Fruit fly (Drosophila melanogaster) whole organism, wandering third instar larva: ENCODE measurements around the gene Alp4.

Experiments
- Abd-B ChIP-seq: fragments of >200 bp; optimal IDR thresholded peaks from 2 replicates; lab custom pipeline; 2017; ENCODE audit warnings: missing biosample characterization, missing genetic modification characterization
- CG32264 ChIP-seq: fragments of 200-800 bp; sonication (Bioruptor generic); optimal IDR thresholded peaks from 2 replicates; lab custom pipeline; 2016; ENCODE audit warnings: missing biosample characterization, missing genetic modification characterization
- CG9705 ChIP-seq: fragments of 200-800 bp; sonication (Bioruptor generic); optimal IDR thresholded peaks from 2 replicates; lab custom pipeline; 2018; ENCODE audit warnings: missing biosample characterization, mild to moderate bottlenecking, missing genetic modification characterization
- CrebA ChIP-seq: fragments of 200-800 bp; sonication (Bioruptor generic); optimal IDR thresholded peaks from 2 replicates; lab custom pipeline; 2016; ENCODE audit warnings: missing biosample characterization, mild to moderate bottlenecking, missing genetic modification characterization, borderline replicate concordance
- Dfd ChIP-seq: fragments of >200 bp; optimal IDR thresholded peaks from 2 replicates; lab custom pipeline; 2017; ENCODE audit warnings: missing biosample characterization, missing genetic modification characterization
- Dif ChIP-seq: fragments of 200-275, 200-300 bp; sonication (Bioruptor generic); optimal IDR thresholded peaks from 2 replicates; lab custom pipeline; 2018; ENCODE audit warnings: missing biosample characterization, missing genetic modification characterization; ENCODE audit not compliant: partially characterized antibody
- GATAd ChIP-seq: sonication (Bioruptor generic); optimal IDR thresholded peaks from 2 replicates; lab custom pipeline; 2016; ENCODE audit warnings: missing biosample characterization, missing genetic modification characterization
- HLH106 ChIP-seq: fragments of 200-800 bp; optimal IDR thresholded peaks from 3 replicates; lab custom pipeline; 2019; ENCODE audit warnings: missing biosample characterization, mild to moderate bottlenecking, missing genetic modification characterization, moderate library complexity
- Hnf4 ChIP-seq: fragments of 200-800 bp; sonication (Bioruptor generic); optimal IDR thresholded peaks from 2 replicates; lab custom pipeline; 2016; ENCODE audit warnings: missing biosample characterization, mild to moderate bottlenecking, missing genetic modification characterization
- Hr78 ChIP-seq: fragments of >200 bp; optimal IDR thresholded peaks from 2 replicates; lab custom pipeline; 2017; ENCODE audit warnings: missing biosample characterization, missing genetic modification characterization
- Hr83 ChIP-seq: fragments of 200-300 bp; sonication (Bioruptor generic); optimal IDR thresholded peaks from 2 replicates; lab custom pipeline; 2016; ENCODE audit warnings: missing biosample characterization, mild to moderate bottlenecking, missing genetic modification characterization, moderate library complexity; ENCODE audit not compliant: poor library complexity, severe bottlenecking
- Jra ChIP-seq: sonication (Bioruptor generic); optimal IDR thresholded peaks from 2 replicates; lab custom pipeline; 2016; ENCODE audit warnings: missing biosample characterization, missing genetic modification characterization
- Mio ChIP-seq: sonication (Bioruptor generic); optimal IDR thresholded peaks from 2 replicates; lab custom pipeline; 2016; ENCODE audit warnings: missing biosample characterization, missing genetic modification characterization
- Myc ChIP-seq: fragments of >200 bp; optimal IDR thresholded peaks from 2 replicates; lab custom pipeline; 2017
- N ChIP-seq: fragments of >200 bp; optimal IDR thresholded peaks from 2 replicates; lab custom pipeline; 2018; ENCODE audit warnings: missing biosample characterization, missing external identifiers, missing genetic modification characterization
- OdsH ChIP-seq: fragments of 200-800 bp; sonication (Bioruptor generic); optimal IDR thresholded peaks from 2 replicates; lab custom pipeline; 2016; ENCODE audit warnings: missing biosample characterization, mild to moderate bottlenecking, missing genetic modification characterization
- Rel ChIP-seq, 2 experiments: fragments of 200-800 bp; sonication (Bioruptor generic) in 1 of 2; optimal IDR thresholded peaks; 2 replicates in 1 of 2; 3 replicates in 1 of 2; lab custom pipeline; 2016 to 2019; ENCODE audit warnings: mild to moderate bottlenecking in 2 of 2, missing biosample characterization in 2 of 2, missing genetic modification characterization in 2 of 2, moderate library complexity in 1 of 2
- Sp1 ChIP-seq: fragments of 200-800 bp; sonication (Bioruptor generic); optimal IDR thresholded peaks from 3 replicates; lab custom pipeline; 2019; ENCODE audit warnings: missing biosample characterization, mild to moderate bottlenecking, missing genetic modification characterization, moderate library complexity
- Vsx2 ChIP-seq: fragments of 200-300, 225-300 bp; sonication (Bioruptor generic); optimal IDR thresholded peaks from 2 replicates; lab custom pipeline; 2018; ENCODE audit warnings: missing biosample characterization, missing genetic modification characterization; ENCODE audit not compliant: partially characterized antibody
- br ChIP-seq: fragments of 200-800 bp; sonication (Bioruptor generic); optimal IDR thresholded peaks from 2 replicates; lab custom pipeline; 2016; ENCODE audit warnings: missing biosample characterization, missing genetic modification characterization
- brk ChIP-seq: fragments of 200-800 bp; sonication (Bioruptor generic); optimal IDR thresholded peaks from 2 replicates; lab custom pipeline; 2016; ENCODE audit warnings: missing biosample characterization, mild to moderate bottlenecking, missing genetic modification characterization
- dl ChIP-seq, 2 experiments: fragments of 175-275, 200-275 bp in 1 of 2; fragments of 200-275 bp in 1 of 2; sonication (Bioruptor generic); optimal IDR thresholded peaks; lab custom pipeline; 2018; ENCODE audit warnings: mild to moderate bottlenecking in 2 of 2, missing biosample characterization in 2 of 2, missing genetic modification characterization in 2 of 2, moderate library complexity in 2 of 2; ENCODE audit not compliant: partially characterized antibody in 2 of 2, insufficient read depth in 1 of 2
- dmrt93B ChIP-seq: fragments of 200-800 bp; sonication (Bioruptor generic); optimal IDR thresholded peaks from 2 replicates; lab custom pipeline; 2018; ENCODE audit warnings: missing biosample characterization, mild to moderate bottlenecking, missing genetic modification characterization
- dsf ChIP-seq: sonication (Bioruptor generic); optimal IDR thresholded peaks from 2 replicates; lab custom pipeline; 2016; ENCODE audit warnings: missing biosample characterization, missing genetic modification characterization, borderline replicate concordance
- ey ChIP-seq: fragments of 200-800 bp; sonication (Bioruptor generic); optimal IDR thresholded peaks from 2 replicates; lab custom pipeline; 2016; ENCODE audit warnings: missing biosample characterization, missing genetic modification characterization
- foxo ChIP-seq, 2 experiments: fragments of 200-800 bp; sonication (Bioruptor generic); optimal IDR thresholded peaks; 2 replicates in 1 of 2; 3 replicates in 1 of 2; lab custom pipeline; 2016 to 2017; ENCODE audit warnings: missing biosample characterization in 2 of 2, missing genetic modification characterization in 2 of 2
- fru ChIP-seq: fragments of 200-800 bp; sonication (Bioruptor generic); optimal IDR thresholded peaks from 3 replicates; lab custom pipeline; 2016; ENCODE audit warnings: missing biosample characterization, mild to moderate bottlenecking, missing genetic modification characterization
- h ChIP-seq: fragments of 200-800 bp; sonication (Bioruptor generic); optimal IDR thresholded peaks from 3 replicates; lab custom pipeline; 2016; ENCODE audit warnings: missing biosample characterization, mild to moderate bottlenecking, missing genetic modification characterization
- jim ChIP-seq: fragments of 175-275, 200-325 bp; sonication (Bioruptor generic); optimal IDR thresholded peaks from 2 replicates; lab custom pipeline; 2016; ENCODE audit warnings: missing biosample characterization, mild to moderate bottlenecking, missing genetic modification characterization
- lola ChIP-seq: fragments of >200 bp; optimal IDR thresholded peaks from 2 replicates; lab custom pipeline; 2017; ENCODE audit warnings: missing biosample characterization, missing genetic modification characterization
- pan ChIP-seq: fragments of >200 bp; optimal IDR thresholded peaks from 2 replicates; lab custom pipeline; 2017
- psq ChIP-seq: fragments of 200-800 bp; sonication (Bioruptor generic); optimal IDR thresholded peaks from 3 replicates; lab custom pipeline; 2017; ENCODE audit warnings: missing biosample characterization, mild to moderate bottlenecking, missing genetic modification characterization, moderate library complexity
- rgr ChIP-seq: fragments of 200-800 bp; sonication (Bioruptor generic); optimal IDR thresholded peaks from 3 replicates; lab custom pipeline; 2016; ENCODE audit warnings: missing biosample characterization, mild to moderate bottlenecking, missing genetic modification characterization
- sage ChIP-seq: fragments of 200-800 bp; sonication (Bioruptor generic); optimal IDR thresholded peaks from 2 replicates; lab custom pipeline; 2016; ENCODE audit warnings: missing biosample characterization, mild to moderate bottlenecking, missing genetic modification characterization
- sv ChIP-seq: fragments of 200-800 bp; sonication (Bioruptor generic); optimal IDR thresholded peaks from 3 replicates; lab custom pipeline; 2016; ENCODE audit warnings: missing biosample characterization, missing genetic modification characterization
- tai ChIP-seq: sonication (Bioruptor generic); optimal IDR thresholded peaks from 2 replicates; lab custom pipeline; 2016; ENCODE audit warnings: missing biosample characterization, missing genetic modification characterization
- usp ChIP-seq: fragments of >200 bp; optimal IDR thresholded peaks from 2 replicates; lab custom pipeline; 2017; ENCODE audit warnings: missing biosample characterization, missing genetic modification characterization
- woc ChIP-seq: sonication (Bioruptor generic); optimal IDR thresholded peaks from 2 replicates; lab custom pipeline; 2016; ENCODE audit warnings: missing biosample characterization, mild to moderate bottlenecking, missing genetic modification characterization

The Alp4 gene

DNA sequence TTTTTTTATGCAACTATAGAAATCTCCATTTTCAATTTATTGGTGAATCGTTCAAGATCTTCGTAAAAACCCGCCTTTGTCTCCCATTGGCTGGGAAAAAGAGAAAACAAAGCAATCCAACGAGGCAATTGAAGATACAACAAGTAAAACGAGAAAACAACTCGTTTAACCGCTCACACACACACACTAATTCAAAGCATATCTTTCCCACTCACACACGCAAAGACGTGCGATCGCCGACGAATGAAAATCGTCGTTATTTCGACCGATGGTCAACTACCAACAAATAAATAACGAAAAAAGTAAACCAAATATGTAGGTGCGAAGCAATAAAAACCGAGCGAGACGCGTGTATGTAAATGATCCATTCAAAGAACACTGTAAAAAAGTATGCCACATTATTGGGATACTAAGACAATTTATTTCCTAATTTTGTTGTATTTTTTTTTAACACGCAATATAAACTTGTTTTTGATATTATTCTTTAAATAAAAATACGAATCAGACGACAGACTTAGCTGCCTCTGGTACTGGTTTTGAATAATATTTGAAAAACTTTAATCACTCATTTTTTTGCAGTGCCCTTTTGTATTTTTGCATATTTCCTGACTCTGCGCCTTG is 13.7 kb downstream of the Alp4 start:
- TF ChIP-seq pan (lab: Kevin White, UChicago) (no peak), N (GFP tag; lab: Kevin White, UChicago) (no peak), Hnf4 (GFP tag; lab: Kevin White, UChicago) (peak; percentile 27), sage (GFP tag; lab: Kevin White, UChicago) (peak; percentile 19), CG32264 (GFP tag; lab: Kevin White, UChicago) (no peak), Hr83 (GFP tag; lab: Kevin White, UChicago) (no peak), h (GFP tag; lab: Kevin White, UChicago) (peak; percentile 20), dmrt93B (GFP tag; lab: Kevin White, UChicago) (no peak), Dfd (no peak), Jra (GFP tag; lab: Kevin White, UChicago) (no peak), Hr78 (GFP tag; lab: Kevin White, UChicago) (no peak), OdsH (GFP tag; lab: Kevin White, UChicago) (peak; percentile 34), Vsx2 (GFP tag; lab: Kevin White, UChicago) (peak; percentile 82), GATAd (GFP tag; lab: Kevin White, UChicago) (no peak), dl (GFP tag; optimal IDR thresholded peaks at IDR 0.05; lab: Kevin White, UChicago; ENCODE audit: insufficient read depth in 1 of 2, partially characterized antibody in 2 of 2) (peak in 1 of 2 experiments; percentile 38), brk (GFP tag; lab: Kevin White, UChicago) (peak; percentile 9), sv (GFP tag; lab: Kevin White, UChicago) (no peak), usp (GFP tag; lab: Kevin White, UChicago) (no peak), ey (GFP tag; lab: Kevin White, UChicago) (peak; percentile 26), HLH106 (no peak), dsf (GFP tag; lab: Kevin White, UChicago) (no peak), rgr (peak; percentile 3), Myc (no peak), jim (GFP tag; lab: Kevin White, UChicago) (no peak), Abd-B (no peak), Mio (no peak), CrebA (GFP tag; lab: Kevin White, UChicago) (no peak), Rel (GFP tag; optimal IDR thresholded peaks at IDR 0.05; lab: Kevin White, UChicago) (no peak), Rel (tag; optimal IDR thresholded peaks at IDR 0.05; lab: Kevin White, UChicago) (no peak), foxo (GFP tag; optimal IDR thresholded peaks at IDR 0.05; lab: Kevin White, UChicago) (peak in 1 of 2 experiments; percentile 48), CG9705 (GFP tag; lab: Kevin White, UChicago) (no peak), lola (GFP tag; lab: Kevin White, UChicago) (no peak), psq (GFP tag; lab: Kevin White, UChicago) (peak; percentile 2), woc (no peak), br (peak; percentile 4), Sp1 (GFP tag; lab: Kevin White, UChicago) (peak; percentile 73), Dif (GFP tag; lab: Kevin White, UChicago) (no peak), tai (no peak), fru (GFP tag; lab: Kevin White, UChicago) (peak; percentile 23)
- TF ChIP-seq, all 38 proteins: peak for 14

- TF ChIP-seq HLH106 (peak; percentile 5), brk (GFP tag; lab: Kevin White, UChicago) (no peak)
Observed at dm6 chr3R:31064653-31065322, 16.1 kb downstream of the Alp4 start, which contains the start of gene Sox100B. Gene Sox100B (plus strand): TSS chr3R:31065253.
